Fruit fly (Drosophila melanogaster) whole organism, pupa: ENCODE measurements around the gene CecA1.

ENCODE experiments used
- CG13204 ChIP-seq: fragments of 200-800 bp; sonication (Bioruptor generic); optimal IDR thresholded peaks from 2 replicates; lab custom pipeline; 2018; ENCODE audit warnings: missing biosample characterization, mild to moderate bottlenecking, missing genetic modification characterization, moderate library complexity
- EcR ChIP-seq: fragments of 200-800 bp; sonication (Bioruptor generic); optimal IDR thresholded peaks from 3 replicates; lab custom pipeline; 2019; ENCODE audit warnings: missing biosample characterization, missing genetic modification characterization, mild to moderate bottlenecking, moderate library complexity, missing genetic modification reagents
- Snoo ChIP-seq: fragments of 200-800 bp; sonication (Bioruptor generic); optimal IDR thresholded peaks from 3 replicates; lab custom pipeline; 2017; ENCODE audit warnings: missing biosample characterization, mild to moderate bottlenecking, missing genetic modification characterization, inconsistent platforms

DNA sequence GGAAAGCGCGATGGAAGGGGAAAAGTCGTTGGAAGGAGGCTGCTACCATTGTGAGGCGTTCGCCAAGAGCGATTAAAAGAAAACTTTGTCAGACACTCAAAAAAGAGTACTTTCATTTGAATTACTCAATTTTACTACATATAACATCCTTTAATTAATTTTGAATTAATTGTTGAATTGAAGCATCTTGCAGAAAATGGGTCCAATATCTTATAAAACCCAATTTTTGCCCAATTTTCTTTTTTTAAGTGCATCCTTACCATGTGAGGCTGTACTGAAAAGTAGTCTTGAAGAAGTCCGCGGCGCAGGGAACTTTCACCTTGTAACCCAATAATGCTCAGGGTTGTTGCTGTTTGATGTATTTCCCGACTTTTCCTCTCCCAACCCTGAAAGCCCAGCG lies 24.6 kb downstream of the CecA1 start:
- no peak for TF ChIP-seq Snoo
- TF ChIP-seq CG13204 = no peak
- TF ChIP-seq EcR (GFP tag; lab: Kevin White, UChicago) = no peak
